Worm (Caenorhabditis elegans) whole organism, young adult: ENCODE measurements around the gene Y19D2B.1.
A peak's percentile ranks its signal among the peaks of the same experiment; 100 is the strongest.

Source experiments
- B0019.2 ChIP-seq: fragments of 200-800 bp; sonication (Bioruptor generic); conservative IDR thresholded peaks from 2 replicates; pipeline ENCODE4 v1.3.6; 2022; ENCODE audit warnings: missing genetic modification reagents, missing genetic modification characterization, missing compliant biosample characterization
- B0336.3 ChIP-seq: fragments of 200-800 bp; sonication (Bioruptor generic); IDR thresholded peaks from 2 replicates; pipeline ENCODE4 v1.3.6; 2022; ENCODE audit warnings: missing genetic modification characterization, missing compliant biosample characterization
- C17E4.6 ChIP-seq: fragments of 200-800 bp; sonication (Bioruptor generic); IDR thresholded peaks from 2 replicates; pipeline ENCODE4 v1.3.6; 2022; ENCODE audit warnings: missing genetic modification reagents, missing genetic modification characterization, missing compliant biosample characterization
- F10E7.11 ChIP-seq: sonication (generic microtip); optimal IDR thresholded peaks from 2 replicates; lab custom pipeline; 2017; ENCODE audit warnings: mild to moderate bottlenecking, missing genetic modification characterization, moderate library complexity, missing compliant biosample characterization
- F33H1.4 ChIP-seq: fragments of 200-800 bp; sonication (Bioruptor generic); IDR thresholded peaks from 2 replicates; pipeline ENCODE4 v1.3.6; 2022; ENCODE audit warnings: missing genetic modification reagents, missing genetic modification characterization, missing compliant biosample characterization
- F37B4.10 ChIP-seq: fragments of 200-800 bp; sonication (Bioruptor generic); IDR thresholded peaks from 2 replicates; pipeline ENCODE4 v1.3.6; 2022; ENCODE audit warnings: missing genetic modification characterization, missing compliant biosample characterization
- T07F8.4 ChIP-seq: sonication (generic microtip); optimal IDR thresholded peaks from 2 replicates; lab custom pipeline; 2016; ENCODE audit warnings: mild to moderate bottlenecking, missing genetic modification characterization, moderate library complexity, missing compliant biosample characterization
- Y53G8AR.9 ChIP-seq: fragments of 200-800 bp; sonication (Bioruptor generic); conservative IDR thresholded peaks from 2 replicates; pipeline ENCODE4 v1.3.6; 2022; ENCODE audit warnings: missing genetic modification reagents, missing genetic modification characterization, missing compliant biosample characterization
- Y79H2A.3 ChIP-seq: fragments of 200-800 bp; sonication (Bioruptor generic); conservative IDR thresholded peaks from 2 replicates; pipeline ENCODE4 v1.3.6; 2022; ENCODE audit warnings: missing genetic modification reagents, missing genetic modification characterization, missing compliant biosample characterization
- akir-1 ChIP-seq: fragments of 200-800 bp; sonication (Bioruptor generic); optimal IDR thresholded peaks from 2 replicates; lab custom pipeline; 2018; ENCODE audit warnings: mild to moderate bottlenecking, missing genetic modification characterization, moderate library complexity, missing compliant biosample characterization
- atf-7 ChIP-seq: sonication (generic microtip); optimal IDR thresholded peaks from 2 replicates; lab custom pipeline; 2017; ENCODE audit warnings: mild to moderate bottlenecking, missing genetic modification characterization, missing compliant biosample characterization
- attf-3 ChIP-seq: fragments of 200-800 bp; sonication (Bioruptor generic); conservative IDR thresholded peaks from 2 replicates; pipeline ENCODE4 v1.3.6; 2022; ENCODE audit warnings: missing genetic modification reagents, missing genetic modification characterization, missing compliant biosample characterization
- cebp-1 ChIP-seq, 2 experiments: fragments of 200-800 bp in 1 of 2; sonication (Bioruptor generic) in 1 of 2; sonication (generic microtip) in 1 of 2; IDR thresholded peaks in 1 of 2; optimal IDR thresholded peaks in 1 of 2; 2 replicates each; pipeline versions ENCODE4 v1.3.6 to Lab custom; 2017 to 2022; ENCODE audit warnings: missing compliant biosample characterization in 2 of 2, missing genetic modification characterization in 2 of 2, mild to moderate bottlenecking in 1 of 2, missing genetic modification reagents in 1 of 2, moderate library complexity in 1 of 2
- ceh-100 ChIP-seq: fragments of 200-800 bp; sonication (Bioruptor generic); IDR thresholded peaks from 2 replicates; pipeline ENCODE4 v1.3.6; 2022; ENCODE audit warnings: missing genetic modification reagents, missing genetic modification characterization, missing compliant biosample characterization
- ceh-40 ChIP-seq: fragments of 200-800 bp; sonication (Bioruptor generic); IDR thresholded peaks from 2 replicates; pipeline ENCODE4 v1.3.6; 2022; ENCODE audit warnings: missing genetic modification characterization, missing compliant biosample characterization
- ceh-79 ChIP-seq: sonication (generic microtip); optimal IDR thresholded peaks from 2 replicates; lab custom pipeline; 2017; ENCODE audit warnings: mild to moderate bottlenecking, missing genetic modification characterization, missing compliant biosample characterization
- dpl-1 ChIP-seq: fragments of 150-350 bp; optimal IDR thresholded peaks from 2 replicates; lab custom pipeline; 2014; ENCODE audit warnings: missing biosample characterization, missing genetic modification reagents, missing genetic modification characterization
- egl-18 ChIP-seq: fragments of 200-800 bp; sonication (Bioruptor generic); IDR thresholded peaks from 2 replicates; pipeline ENCODE4 v1.3.6; 2022; ENCODE audit warnings: missing genetic modification reagents, missing genetic modification characterization, missing compliant biosample characterization
- egrh-3 ChIP-seq: fragments of 200-800 bp; sonication (Bioruptor generic); IDR thresholded peaks from 2 replicates; pipeline ENCODE4 v1.3.6; 2022; ENCODE audit warnings: missing genetic modification reagents, missing genetic modification characterization, missing compliant biosample characterization
- him-1 ChIP-seq: sonication (generic microtip); optimal IDR thresholded peaks from 2 replicates; lab custom pipeline; 2016; ENCODE audit warnings: missing genotype, missing genetic modification reagents, missing genetic modification characterization, missing compliant biosample characterization
- hlh-12 ChIP-seq: sonication (generic microtip); optimal IDR thresholded peaks from 2 replicates; lab custom pipeline; 2016; ENCODE audit warnings: missing genetic modification characterization, missing compliant biosample characterization
- hmg-1.2 ChIP-seq: fragments of 200-800 bp; sonication (Bioruptor generic); IDR thresholded peaks from 2 replicates; pipeline ENCODE4 v1.3.6; 2022; ENCODE audit warnings: missing genetic modification reagents, missing genetic modification characterization, missing compliant biosample characterization
- hrde-1 ChIP-seq: sonication (generic microtip); optimal IDR thresholded peaks from 2 replicates; lab custom pipeline; 2016; ENCODE audit warnings: missing genetic modification characterization, mild to moderate bottlenecking, missing compliant biosample characterization, moderate library complexity, missing genotype, missing genetic modification reagents, borderline replicate concordance
- hsf-1 ChIP-seq: fragments of 200-800 bp; sonication (Bioruptor generic); IDR thresholded peaks from 2 replicates; pipeline ENCODE4 v1.3.6; 2022; ENCODE audit warnings: missing genetic modification reagents, missing genetic modification characterization, missing compliant biosample characterization
- lin-40 ChIP-seq: sonication (generic microtip); optimal IDR thresholded peaks from 2 replicates; lab custom pipeline; 2016; ENCODE audit warnings: missing genetic modification characterization, mild to moderate bottlenecking, missing compliant biosample characterization, missing genotype, missing genetic modification reagents
- madf-6 ChIP-seq: fragments of 200-800 bp; sonication (Bioruptor generic); IDR thresholded peaks from 2 replicates; pipeline ENCODE4 v1.3.6; 2022; ENCODE audit warnings: missing genetic modification reagents, missing genetic modification characterization, missing compliant biosample characterization
- madf-8 ChIP-seq: fragments of 200-800 bp; sonication (Bioruptor generic); conservative IDR thresholded peaks from 2 replicates; pipeline ENCODE4 v1.3.6; 2022; ENCODE audit warnings: missing genetic modification reagents, missing genetic modification characterization, missing compliant biosample characterization
- nhr-80 ChIP-seq: sonication (generic microtip); optimal IDR thresholded peaks from 2 replicates; lab custom pipeline; 2016; ENCODE audit warnings: missing genetic modification characterization, missing compliant biosample characterization
- rpc-1 ChIP-seq, 2 experiments: fragments of 150-350 bp in 1 of 2; sonication (generic microtip) in 1 of 2; optimal IDR thresholded peaks; 2 replicates each; lab custom pipeline; 2014 to 2018; ENCODE audit warnings: missing biosample characterization in 1 of 2, missing genetic modification characterization in 1 of 2, missing genetic modification reagents in 1 of 2, missing genotype in 1 of 2
- snpc-1.1 ChIP-seq: sonication (generic microtip); optimal IDR thresholded peaks from 2 replicates; lab custom pipeline; 2017; ENCODE audit warnings: missing genetic modification characterization, mild to moderate bottlenecking, missing compliant biosample characterization, antibody characterized with exemption, moderate library complexity, missing genotype, missing genetic modification reagents; ENCODE audit not compliant: insufficient read depth
- snpc-3.4 ChIP-seq: sonication (generic microtip); optimal IDR thresholded peaks from 2 replicates; lab custom pipeline; 2017; ENCODE audit warnings: missing genetic modification characterization, mild to moderate bottlenecking, missing compliant biosample characterization, antibody characterized with exemption, moderate library complexity, missing genotype, missing genetic modification reagents
- snpc-4 ChIP-seq, 5 experiments: fragments of 150-350 bp in 1 of 5; sonication (generic microtip) in 4 of 5; optimal IDR thresholded peaks; 2 replicates each; lab custom pipeline; 2014 to 2018; ENCODE audit warnings: missing genetic modification characterization in 5 of 5, missing biosample characterization in 3 of 5, antibody characterized with exemption in 2 of 5, mild to moderate bottlenecking in 2 of 5, missing compliant biosample characterization in 2 of 5, missing genotype in 2 of 5, moderate library complexity in 2 of 5, missing genetic modification reagents in 1 of 5
- unc-62 ChIP-seq: fragments of 150-350 bp; optimal IDR thresholded peaks from 2 replicates; lab custom pipeline; 2014; ENCODE audit warnings: missing biosample characterization, missing genetic modification reagents, missing genetic modification characterization
- ztf-18 ChIP-seq: sonication (generic microtip); optimal IDR thresholded peaks from 2 replicates; lab custom pipeline; 2016; ENCODE audit warnings: missing genotype, mild to moderate bottlenecking, missing genetic modification characterization, missing compliant biosample characterization
- ztf-22 ChIP-seq: fragments of 200-800 bp; sonication (Bioruptor generic); optimal IDR thresholded peaks from 2 replicates; lab custom pipeline; 2018; ENCODE audit warnings: mild to moderate bottlenecking, missing genetic modification characterization, moderate library complexity, missing compliant biosample characterization
- ztf-6 ChIP-seq: fragments of 200-800 bp; sonication (Bioruptor generic); IDR thresholded peaks from 2 replicates; pipeline ENCODE4 v1.3.6; 2022; ENCODE audit warnings: missing genetic modification reagents, missing genetic modification characterization, missing compliant biosample characterization

Gene Y19D2B.1

DNA sequence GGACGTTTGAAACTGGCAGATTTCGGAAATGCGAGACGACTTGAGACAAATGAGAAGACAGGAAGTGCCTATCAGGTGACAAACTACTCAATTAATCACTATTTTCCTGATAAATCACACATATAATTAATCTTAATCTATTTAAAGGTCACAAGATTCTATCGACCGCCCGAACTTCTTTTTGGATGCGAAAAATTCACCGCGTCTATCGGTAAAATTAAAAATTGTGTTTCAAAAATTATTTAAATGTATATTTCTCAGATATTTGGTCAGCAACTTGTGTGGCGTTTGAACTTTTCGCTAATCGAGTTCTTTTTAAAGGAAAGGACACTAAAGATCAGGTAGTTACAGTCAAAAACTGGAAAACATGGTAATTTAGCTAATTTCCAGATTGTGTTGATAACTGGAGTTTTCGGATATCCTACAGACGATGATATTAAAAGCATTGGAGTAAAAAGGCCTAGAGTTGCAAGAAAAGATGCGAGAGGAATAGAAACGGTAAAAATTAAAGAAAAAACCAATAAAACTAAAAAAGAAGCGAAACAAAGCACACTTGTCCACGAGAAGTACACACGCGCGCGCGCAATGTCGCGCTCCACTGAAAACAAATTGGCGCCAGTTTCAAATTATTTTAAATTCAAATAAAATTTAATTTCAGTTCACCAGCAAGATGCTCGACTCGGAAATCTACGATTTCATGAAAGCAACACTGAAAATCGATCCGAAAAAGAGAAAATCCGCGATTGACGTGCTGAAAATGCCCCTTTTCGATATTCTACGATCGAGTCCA, 25.7 kb upstream of the Y19D2B.1 start (continued):
- TF ChIP-seq madf-8, result 0 out of 2 replicates have a peak, but pooled peaks have one; percentile 33
- TF ChIP-seq, all 124 proteins: peak for 10

DNA sequence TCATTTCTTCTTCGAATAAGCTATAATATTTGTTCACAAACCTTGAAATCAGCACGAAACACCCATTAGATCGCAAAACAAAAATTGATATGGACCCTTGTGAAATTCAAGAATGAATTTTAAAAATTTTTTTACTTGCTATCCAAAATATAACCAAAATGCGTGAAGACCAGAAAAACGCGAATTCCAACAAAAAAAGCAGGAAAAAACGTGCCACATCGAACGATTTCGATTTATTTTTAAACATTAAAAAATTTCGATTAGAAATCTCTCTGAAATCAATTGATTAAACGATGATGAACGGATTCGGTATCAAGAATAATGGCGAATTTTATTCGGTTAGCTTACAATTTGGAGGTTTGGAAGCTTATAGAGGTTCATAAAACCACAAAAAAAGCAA, 24.5 kb upstream of the Y19D2B.1 start, which contains the start of the genes tceb-3 and gskl-1:
Gene tceb-3 (minus strand): TSS at position 101 of the 400 bp plus-strand sequence.
Gene gskl-1 (plus strand): TSS at position 243 of the 400 bp plus-strand sequence.
- TF ChIP-seq madf-6 (GFP tag; lab: Robert Waterston, UW) (no peak), cebp-1 (GFP tag; IDR thresholded peaks at IDR 0.05; lab: Robert Waterston, UW) (no peak), cebp-1 (tag; optimal IDR thresholded peaks at IDR 0.05; lab: Kevin White, UChicago) (no peak), B0019.2 (no peak), hrde-1 (tag; lab: Kevin White, UChicago) (no peak), unc-62 (GFP tag; lab: Kevin White, UChicago) (no peak), rpc-1 (optimal IDR thresholded peaks at IDR 0.05; lab: Kevin White, UChicago) (no peak), rpc-1 (tag; optimal IDR thresholded peaks at IDR 0.05; lab: Kevin White, UChicago) (no peak), Y79H2A.3 (no peak)

DNA sequence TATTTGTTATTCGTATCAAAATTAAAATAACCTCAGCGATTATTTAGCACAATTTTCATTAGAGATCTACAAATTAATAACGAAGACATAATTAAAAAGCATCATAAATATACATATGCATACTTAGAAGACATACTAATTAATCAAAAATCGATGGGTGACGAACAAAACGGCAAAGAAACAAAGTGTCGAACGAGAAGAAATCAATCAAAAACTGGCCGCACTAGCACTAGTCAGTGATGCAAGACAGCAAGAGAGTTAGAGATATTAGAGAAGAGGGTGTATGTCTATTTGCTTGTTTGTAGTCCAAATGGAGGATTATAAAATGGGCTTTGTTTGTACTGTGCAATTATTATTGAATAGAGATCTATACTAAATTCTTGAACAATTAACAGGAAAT, 24.1 kb upstream of the Y19D2B.1 start:
- TF ChIP-seq T07F8.4 (tag; lab: Kevin White, UChicago) (no peak), nhr-80 (tag; lab: Kevin White, UChicago) (peak; percentile 3)

DNA sequence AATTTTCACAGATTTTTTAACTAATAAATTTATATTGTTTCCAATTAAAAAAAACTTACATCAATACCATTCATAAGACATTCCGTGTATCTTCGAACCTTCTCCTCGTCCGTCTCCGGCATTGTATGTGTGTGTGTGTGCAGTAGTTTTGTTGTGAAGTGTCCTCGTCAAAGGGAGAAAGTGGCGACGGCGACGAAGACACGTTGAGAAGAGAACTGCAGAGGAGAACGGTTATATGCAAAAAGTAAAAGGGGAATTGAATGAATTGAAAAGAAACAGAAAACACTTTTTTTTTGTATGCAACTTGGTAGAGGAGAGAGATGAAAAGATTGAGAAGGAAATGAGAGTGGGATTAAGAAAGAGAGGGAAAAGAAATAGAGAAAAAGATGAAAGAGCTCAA, 22.7 kb upstream of the Y19D2B.1 start:
- TF ChIP-seq B0336.3 (GFP tag; lab: Robert Waterston, UW) (no peak), F37B4.10 (GFP tag; lab: Robert Waterston, UW) (no peak), ceh-100 (GFP tag; lab: Robert Waterston, UW) (no peak)
- TF ChIP-seq, all 124 proteins: peak for 0

DNA sequence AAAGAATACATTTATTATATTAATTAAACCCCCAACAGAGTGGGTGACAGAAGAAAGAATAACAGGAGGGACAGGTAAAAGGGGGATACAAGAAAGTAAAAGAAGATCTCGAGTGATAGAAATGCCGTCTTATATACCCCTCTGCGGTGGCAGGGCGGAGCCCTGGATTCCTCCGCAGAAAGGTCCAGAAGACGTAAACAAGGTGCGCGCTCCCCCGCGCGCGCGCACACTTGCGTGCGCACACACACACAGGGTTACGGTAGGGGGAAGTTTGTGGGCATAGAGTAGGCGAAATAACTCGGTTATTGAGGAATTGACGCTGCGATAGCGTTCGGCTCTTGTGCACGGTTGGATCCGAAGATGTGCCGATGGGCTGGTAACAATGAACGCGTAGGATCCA, 19.1 kb upstream of the Y19D2B.1 start, which contains the start of gene R03D7.15:
Gene R03D7.15 (plus strand): TSS at position 299 of the 400 bp plus-strand sequence.
- TF ChIP-seq hsf-1, result peak; percentile 90
- peak; percentile 80; the same call in 1 of the 2 replicates for TF ChIP-seq egrh-3
- peak; percentile 77 for TF ChIP-seq madf-6 (GFP tag; lab: Robert Waterston, UW)
- peak; percentile 31; the same call in 1 of the 2 replicates for TF ChIP-seq F33H1.4 (GFP tag; lab: Robert Waterston, UW)
- TF ChIP-seq madf-8, result peak; percentile 60

DNA sequence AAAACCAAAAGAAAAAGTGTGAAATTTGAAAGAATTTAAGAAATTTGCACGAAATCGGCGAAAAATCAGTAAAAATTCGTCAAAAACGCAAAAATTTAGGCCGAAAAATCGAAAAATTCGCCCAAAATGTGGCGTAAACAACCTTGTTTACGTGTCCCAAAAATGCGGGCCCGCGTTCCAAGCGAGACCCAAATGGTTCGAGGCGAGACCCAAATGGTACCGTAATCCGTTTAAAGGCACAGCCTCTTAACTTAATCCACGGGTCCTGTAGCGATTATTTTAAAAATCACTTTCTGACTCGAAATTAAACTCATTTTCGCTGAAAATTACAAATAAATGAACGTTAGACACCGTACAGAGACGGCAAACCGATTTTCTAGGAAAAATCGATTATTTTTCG, 12.6 kb upstream of the Y19D2B.1 start:
- TF ChIP-seq snpc-3.4, result peak; percentile 54
- no peak for TF ChIP-seq ztf-22 (GFP tag; lab: Kevin White, UChicago)
- TF ChIP-seq akir-1 (GFP tag; lab: Kevin White, UChicago), result no peak
- TF ChIP-seq him-1, result no peak
- no peak for TF ChIP-seq lin-40 (tag; lab: Kevin White, UChicago)
- no peak for TF ChIP-seq atf-7 (tag; lab: Kevin White, UChicago)
- TF ChIP-seq hlh-12, result no peak
- no peak for TF ChIP-seq egl-18 (GFP tag; lab: Robert Waterston, UW)
- TF ChIP-seq ceh-79 (tag; lab: Kevin White, UChicago), result no peak
- no peak for TF ChIP-seq ztf-6 (GFP tag; lab: Robert Waterston, UW)
- no peak for TF ChIP-seq snpc-1.1 (tag; lab: Kevin White, UChicago)
- peak; percentile 32; the same call in 1 of the 2 replicates for TF ChIP-seq hmg-1.2 (GFP tag; lab: Robert Waterston, UW)
- peak; percentile 25 for TF ChIP-seq dpl-1 (GFP tag; lab: Kevin White, UChicago)
- TF ChIP-seq ztf-18 (tag; lab: Kevin White, UChicago), result no peak
- TF ChIP-seq snpc-4 (GFP tag; optimal IDR thresholded peaks at IDR 0.05; lab: Kevin White, UChicago), result no peak
- peak in 1 of 4 experiments; percentile 44 for TF ChIP-seq snpc-4 (tag; optimal IDR thresholded peaks at IDR 0.05; lab: Kevin White, UChicago)
- TF ChIP-seq ceh-40 (GFP tag; lab: Robert Waterston, UW), result no peak
- 0 out of 2 replicates have a peak, but pooled peaks have one; percentile 20 for TF ChIP-seq C17E4.6 (GFP tag; lab: Robert Waterston, UW)
- TF ChIP-seq attf-3 (GFP tag; lab: Robert Waterston, UW), result 0 out of 2 replicates have a peak, but pooled peaks have one; percentile 44
- TF ChIP-seq F10E7.11 (tag; lab: Kevin White, UChicago), result no peak
- no peak for TF ChIP-seq Y53G8AR.9 (GFP tag; lab: Robert Waterston, UW)
